Fruit fly (Drosophila melanogaster) whole organism, embryonic: ENCODE results near the gene Or69a.

ENCODE experiments used
- CG10274 ChIP-seq: fragments of 200-800 bp; sonication (Bioruptor generic); optimal IDR thresholded peaks from 3 replicates; lab custom pipeline; 2017; ENCODE audit warnings: missing biosample characterization, mild to moderate bottlenecking, missing genetic modification characterization
- CG12104 ChIP-seq: fragments of 200-800 bp; sonication (Bioruptor generic); optimal IDR thresholded peaks from 3 replicates; lab custom pipeline; 2016; ENCODE audit warnings: missing biosample characterization, missing genetic modification characterization
- CG12659 ChIP-seq: fragments of 200-800 bp; sonication (Bioruptor generic); optimal IDR thresholded peaks from 3 replicates; lab custom pipeline; 2017; ENCODE audit warnings: mild to moderate bottlenecking, missing biosample characterization, missing genetic modification reagents, missing genetic modification characterization
- CG13287 ChIP-seq: fragments of 200-800 bp; sonication (Bioruptor generic); IDR thresholded peaks from 2 replicates; pipeline ENCODE4 v1.3.6; 2022; ENCODE audit warnings: missing biosample characterization, missing genetic modification characterization; ENCODE audit not compliant: partially characterized antibody
- CG13296 ChIP-seq: fragments of 200-800 bp; sonication (Bioruptor generic); optimal IDR thresholded peaks from 3 replicates; lab custom pipeline; 2018; ENCODE audit warnings: missing biosample characterization, mild to moderate bottlenecking, missing genetic modification characterization
- CG13894 ChIP-seq: fragments of 200-800 bp; sonication (Bioruptor generic); optimal IDR thresholded peaks from 3 replicates; lab custom pipeline; 2018; ENCODE audit warnings: missing biosample characterization, mild to moderate bottlenecking, missing genetic modification characterization, moderate library complexity
- CG2120 ChIP-seq: fragments of 200-800 bp; sonication (Bioruptor generic); optimal IDR thresholded peaks from 3 replicates; lab custom pipeline; 2016; ENCODE audit warnings: missing biosample characterization, missing genetic modification characterization
- CG2678 ChIP-seq: fragments of 200-800 bp; sonication (Bioruptor generic); optimal IDR thresholded peaks from 3 replicates; lab custom pipeline; 2019; ENCODE audit warnings: missing biosample characterization, mild to moderate bottlenecking, missing genetic modification characterization, moderate library complexity
- CG31224 ChIP-seq: fragments of 200-800 bp; sonication (Bioruptor generic); IDR thresholded peaks from 2 replicates; pipeline ENCODE4 v1.3.6; 2022; ENCODE audit warnings: missing biosample characterization, missing genetic modification characterization
- CG32767 ChIP-seq: fragments of 200-800 bp; sonication (Bioruptor generic); IDR thresholded peaks from 2 replicates; pipeline ENCODE4 v1.3.6; 2022; ENCODE audit warnings: missing biosample characterization, missing genetic modification characterization
- CG5180 ChIP-seq: fragments of 200-800 bp; sonication (Bioruptor generic); optimal IDR thresholded peaks from 3 replicates; lab custom pipeline; 2017; ENCODE audit warnings: missing biosample characterization, missing genetic modification characterization, mild to moderate bottlenecking, moderate library complexity, missing genetic modification reagents
- CG6791 ChIP-seq: fragments of 200-800 bp; sonication (Bioruptor generic); IDR thresholded peaks from 3 replicates; pipeline ENCODE4 v1.3.6; 2022; ENCODE audit warnings: missing biosample characterization, missing genetic modification characterization; ENCODE audit not compliant: partially characterized antibody
- CG7839 ChIP-seq: fragments of 200-800 bp; sonication (Bioruptor generic); optimal IDR thresholded peaks from 3 replicates; lab custom pipeline; 2018; ENCODE audit warnings: missing biosample characterization, mild to moderate bottlenecking, missing genetic modification characterization, moderate library complexity
- CG7987 ChIP-seq: fragments of 200-800 bp; sonication (Bioruptor generic); optimal IDR thresholded peaks from 2 replicates; lab custom pipeline; 2018; ENCODE audit warnings: missing biosample characterization, mild to moderate bottlenecking, missing genetic modification characterization, moderate library complexity
- CG8478 ChIP-seq: fragments of >200 bp; optimal IDR thresholded peaks from 2 replicates; lab custom pipeline; 2018
- CHES-1-like ChIP-seq: fragments of 200-800 bp; sonication (Bioruptor generic); optimal IDR thresholded peaks from 2 replicates; lab custom pipeline; 2016; ENCODE audit warnings: missing biosample characterization, missing genetic modification characterization
- Camta ChIP-seq: fragments of 200-800 bp; sonication (Bioruptor generic); optimal IDR thresholded peaks from 2 replicates; lab custom pipeline; 2016; ENCODE audit warnings: missing biosample characterization, missing genetic modification characterization
- Fer2 ChIP-seq: fragments of 200-800 bp; sonication (Bioruptor generic); optimal IDR thresholded peaks from 2 replicates; lab custom pipeline; 2018; ENCODE audit warnings: missing biosample characterization, mild to moderate bottlenecking, missing genetic modification characterization, moderate library complexity
- Gug ChIP-seq: fragments of 200-800 bp; sonication (Bioruptor generic); IDR thresholded peaks from 4 replicates; pipeline ENCODE4 v1.3.6; 2022; ENCODE audit warnings: missing biosample characterization, missing genetic modification characterization
- HLHmδ ChIP-seq: fragments of 200-800 bp; sonication (Bioruptor generic); optimal IDR thresholded peaks from 2 replicates; lab custom pipeline; 2018; ENCODE audit warnings: missing biosample characterization, mild to moderate bottlenecking, missing genetic modification characterization, moderate library complexity
- Meics ChIP-seq: fragments of 200-800 bp; sonication (Bioruptor generic); optimal IDR thresholded peaks from 2 replicates; lab custom pipeline; 2017; ENCODE audit warnings: missing biosample characterization, mild to moderate bottlenecking, missing genetic modification characterization
- NfI ChIP-seq: fragments of 200-800 bp; sonication (Bioruptor generic); optimal IDR thresholded peaks from 3 replicates; lab custom pipeline; 2018; ENCODE audit warnings: missing biosample characterization, mild to moderate bottlenecking, missing genetic modification characterization, moderate library complexity
- Oaz ChIP-seq: fragments of 200-800 bp; sonication (Bioruptor generic); IDR thresholded peaks from 2 replicates; pipeline ENCODE4 v1.3.6; 2022; ENCODE audit warnings: missing biosample characterization, missing genetic modification characterization
- Sox100B ChIP-seq: fragments of 200-800 bp; sonication (Bioruptor generic); optimal IDR thresholded peaks from 3 replicates; lab custom pipeline; 2018; ENCODE audit warnings: missing biosample characterization, mild to moderate bottlenecking, missing genetic modification characterization
- Ssrp ChIP-seq: fragments of 200-800 bp; sonication (Bioruptor generic); optimal IDR thresholded peaks from 2 replicates; lab custom pipeline; 2018; ENCODE audit warnings: missing biosample characterization, mild to moderate bottlenecking, missing genetic modification characterization, moderate library complexity
- Xrp1 ChIP-seq: fragments of 200-800 bp; sonication (Bioruptor generic); IDR thresholded peaks from 2 replicates; pipeline ENCODE4 v1.3.6; 2022; ENCODE audit warnings: missing biosample characterization, missing genetic modification characterization
- abd-A ChIP-seq: fragments of 200-800 bp; sonication (Bioruptor generic); optimal IDR thresholded peaks from 3 replicates; lab custom pipeline; 2019; ENCODE audit warnings: missing biosample characterization, mild to moderate bottlenecking, missing genetic modification characterization, moderate library complexity
- ato ChIP-seq: fragments of 200-800 bp; sonication (Bioruptor generic); IDR thresholded peaks from 2 replicates; pipeline ENCODE4 v1.3.6; 2022; ENCODE audit warnings: missing biosample characterization, missing genetic modification characterization; ENCODE audit not compliant: partially characterized antibody
- az2 ChIP-seq: fragments of 200-800 bp; sonication (Bioruptor generic); optimal IDR thresholded peaks from 3 replicates; lab custom pipeline; 2016; ENCODE audit warnings: missing biosample characterization, missing genetic modification characterization
- chinmo ChIP-seq: fragments of 200-800 bp; sonication (Bioruptor generic); IDR thresholded peaks from 4 replicates; pipeline ENCODE4 v1.3.6; 2022; ENCODE audit warnings: missing biosample characterization, missing genetic modification characterization; ENCODE audit not compliant: partially characterized antibody
- chm ChIP-seq: fragments of 200-800 bp; sonication (Bioruptor generic); IDR thresholded peaks from 2 replicates; pipeline ENCODE4 v1.3.6; 2022; ENCODE audit warnings: missing biosample characterization, missing genetic modification characterization
- croc ChIP-seq: fragments of 200-800 bp; sonication (Bioruptor generic); conservative IDR thresholded peaks from 3 replicates; pipeline ENCODE4 v1.3.6; 2022; ENCODE audit warnings: missing biosample characterization, missing genetic modification characterization
- dimm ChIP-seq: fragments of 200-800 bp; sonication (Bioruptor generic); IDR thresholded peaks from 2 replicates; pipeline ENCODE4 v1.3.6; 2022; ENCODE audit warnings: missing biosample characterization, missing genetic modification characterization
- gem ChIP-seq: fragments of 200-800 bp; sonication (Bioruptor generic); optimal IDR thresholded peaks from 2 replicates; lab custom pipeline; 2019; ENCODE audit warnings: missing biosample characterization, mild to moderate bottlenecking, missing genetic modification characterization, moderate library complexity
- grau ChIP-seq: fragments of 200-800 bp; optimal IDR thresholded peaks from 3 replicates; lab custom pipeline; 2019; ENCODE audit warnings: missing biosample characterization, mild to moderate bottlenecking, missing genetic modification characterization, moderate library complexity
- jigr1 ChIP-seq: fragments of 200-800 bp; sonication (Bioruptor generic); IDR thresholded peaks from 3 replicates; pipeline ENCODE4 v1.3.6; 2022; ENCODE audit warnings: missing biosample characterization, missing genetic modification characterization
- lov ChIP-seq, 2 experiments: fragments of 200-800 bp in 1 of 2; fragments of >200 bp in 1 of 2; sonication (Bioruptor generic) in 1 of 2; IDR thresholded peaks in 1 of 2; optimal IDR thresholded peaks in 1 of 2; 2 replicates in 1 of 2; 3 replicates in 1 of 2; pipeline versions ENCODE4 v1.3.6 to Lab custom; 2017 to 2022; ENCODE audit warnings: missing biosample characterization in 1 of 2, missing genetic modification characterization in 1 of 2
- onecut ChIP-seq: fragments of 200-800 bp; sonication (Bioruptor generic); IDR thresholded peaks from 2 replicates; pipeline ENCODE4 v1.3.6; 2022; ENCODE audit warnings: missing biosample characterization, missing genetic modification characterization
- pfk ChIP-seq: fragments of 200-800 bp; sonication (Bioruptor generic); optimal IDR thresholded peaks from 2 replicates; lab custom pipeline; 2018; ENCODE audit warnings: missing biosample characterization, mild to moderate bottlenecking, missing genetic modification characterization, moderate library complexity
- phol ChIP-seq: fragments of 200-800 bp; sonication (Bioruptor generic); optimal IDR thresholded peaks from 3 replicates; lab custom pipeline; 2018; ENCODE audit warnings: missing biosample characterization, mild to moderate bottlenecking, missing genetic modification characterization, moderate library complexity
- pita ChIP-seq: fragments of 200-800 bp; sonication (Bioruptor generic); optimal IDR thresholded peaks from 2 replicates; lab custom pipeline; 2017; ENCODE audit warnings: missing biosample characterization, mild to moderate bottlenecking, missing genetic modification characterization
- run ChIP-seq: fragments of 200-800 bp; sonication (Bioruptor generic); optimal IDR thresholded peaks from 3 replicates; lab custom pipeline; 2018; ENCODE audit warnings: missing biosample characterization, mild to moderate bottlenecking, missing genetic modification characterization
- salm ChIP-seq: fragments of 200-800 bp; sonication (Bioruptor generic); optimal IDR thresholded peaks from 2 replicates; lab custom pipeline; 2018; ENCODE audit warnings: missing biosample characterization, mild to moderate bottlenecking, missing genetic modification characterization
- scrt ChIP-seq: fragments of 200-800 bp; sonication (Bioruptor generic); optimal IDR thresholded peaks from 2 replicates; lab custom pipeline; 2018; ENCODE audit warnings: missing biosample characterization, mild to moderate bottlenecking, missing genetic modification characterization, moderate library complexity
- sug ChIP-seq: fragments of 200-800 bp; optimal IDR thresholded peaks from 2 replicates; lab custom pipeline; 2019; ENCODE audit warnings: missing biosample characterization, mild to moderate bottlenecking, missing genetic modification characterization, moderate library complexity
- tup ChIP-seq: fragments of 200-800 bp; sonication (Bioruptor generic); optimal IDR thresholded peaks from 2 replicates; lab custom pipeline; 2016; ENCODE audit warnings: missing biosample characterization, mild to moderate bottlenecking, missing genetic modification characterization, moderate library complexity
- wor ChIP-seq: fragments of 200-800 bp; sonication (Bioruptor generic); IDR thresholded peaks from 2 replicates; pipeline ENCODE4 v1.3.6; 2022; ENCODE audit warnings: missing biosample characterization, missing genetic modification characterization
- zen2 ChIP-seq: fragments of 200-800 bp; sonication (Bioruptor generic); IDR thresholded peaks from 3 replicates; pipeline ENCODE4 v1.3.6; 2022; ENCODE audit warnings: missing biosample characterization, missing genetic modification characterization; ENCODE audit not compliant: partially characterized antibody

The Or69a gene

dm6 chr3L:13015823-13016465 lies 48.4 kb upstream of the Or69a start, which contains the start of gene CG11267 (continued):
- TF ChIP-seq HLHmδ (GFP tag; lab: Kevin White, UChicago) (no peak), CG13894 (tag; lab: Kevin White, UChicago) (peak; percentile 89), pita (GFP tag; lab: Kevin White, UChicago) (no peak), lov (optimal IDR thresholded peaks at IDR 0.05; lab: Kevin White, UChicago) (no peak), lov (GFP tag; IDR thresholded peaks at IDR 0.05; lab: Robert Waterston, UW) (peak; percentile 83; the same call in 2 of the 3 replicates), CG7987 (GFP tag; lab: Kevin White, UChicago) (peak; percentile 71), pfk (GFP tag; lab: Kevin White, UChicago) (peak; percentile 27), dimm (GFP tag; lab: Robert Waterston, UW) (no peak; the same call in none of the 2 replicates), CG12104 (GFP tag; lab: Kevin White, UChicago) (peak; percentile 85), Fer2 (peak; percentile 88), sug (tag; lab: Kevin White, UChicago) (peak; percentile 91), zen2 (GFP tag; lab: Robert Waterston, UW) (peak; percentile 53; the same call in 1 of the 3 replicates), Gug (GFP tag; lab: Robert Waterston, UW) (peak; percentile 71; the same call in 3 of the 4 replicates), Ssrp (tag; lab: Kevin White, UChicago) (peak; percentile 73), chm (no peak; the same call in 1 of the 2 replicates), CG31224 (peak; percentile 87), az2 (peak; percentile 67), Oaz (GFP tag; lab: Robert Waterston, UW) (peak; percentile 95), wor (GFP tag; lab: Robert Waterston, UW) (peak; percentile 51; the same call in 1 of the 2 replicates), grau (tag; lab: Kevin White, UChicago) (peak; percentile 81), Meics (GFP tag; lab: Kevin White, UChicago) (peak; percentile 90), CG13287 (no peak), CG8478 (lab: Kevin White, UChicago) (no peak), CG6791 (GFP tag; lab: Robert Waterston, UW) (peak; percentile 44; the same call in 1 of the 3 replicates), CG13296 (GFP tag; lab: Kevin White, UChicago) (peak; percentile 91), Xrp1 (GFP tag; lab: Robert Waterston, UW) (peak; percentile 91), abd-A (no peak), Sox100B (peak; percentile 86), salm (tag; lab: Kevin White, UChicago) (peak; percentile 56), ato (GFP tag; lab: Robert Waterston, UW) (no peak), croc (GFP tag; lab: Robert Waterston, UW) (peak; percentile 56), jigr1 (GFP tag; lab: Robert Waterston, UW) (peak; percentile 5; the same call in 1 of the 3 replicates), run (tag; lab: Kevin White, UChicago) (peak; percentile 43), onecut (GFP tag; lab: Robert Waterston, UW) (peak; percentile 84), NfI (GFP tag; lab: Kevin White, UChicago) (peak; percentile 75), chinmo (GFP tag; lab: Robert Waterston, UW) (no peak), scrt (GFP tag; lab: Kevin White, UChicago) (peak; percentile 81), CG5180 (GFP tag; lab: Kevin White, UChicago) (peak; percentile 71), CG10274 (GFP tag; lab: Kevin White, UChicago) (peak; percentile 70), CG2120 (GFP tag; lab: Kevin White, UChicago) (peak; percentile 86), CG2678 (tag; lab: Kevin White, UChicago) (peak; percentile 92), CHES-1-like (GFP tag; lab: Kevin White, UChicago) (peak; percentile 73), CG32767 (GFP tag; lab: Robert Waterston, UW) (peak; percentile 62), Camta (peak; percentile 59), CG12659 (GFP tag; lab: Kevin White, UChicago) (peak; percentile 72), CG7839 (tag; lab: Kevin White, UChicago) (peak; percentile 93), phol (peak; percentile 90), tup (GFP tag; lab: Kevin White, UChicago) (peak; percentile 73), gem (tag; lab: Kevin White, UChicago) (peak; percentile 89)
